Worm (Caenorhabditis elegans) whole organism, L3 larva: ENCODE results near the gene clec-222.

Experiments
- R02D3.7 ChIP-seq: fragments of 150-350 bp; optimal IDR thresholded peaks from 2 replicates; lab custom pipeline; 2014; ENCODE audit warnings: missing biosample characterization, missing genetic modification characterization
- ama-1 ChIP-seq: fragments of 150-350 bp; optimal IDR thresholded peaks from 2 replicates; lab custom pipeline; 2018
- ceh-16 ChIP-seq: sonication (generic microtip); optimal IDR thresholded peaks from 2 replicates; lab custom pipeline; 2017; ENCODE audit warnings: missing biosample characterization, missing genetic modification characterization
- ceh-28 ChIP-seq: fragments of 150-350 bp; optimal IDR thresholded peaks from 2 replicates; lab custom pipeline; 2014; ENCODE audit warnings: missing biosample characterization, missing genetic modification reagents, missing genetic modification characterization
- ceh-82 ChIP-seq: fragments of 150-350 bp; optimal IDR thresholded peaks from 2 replicates; lab custom pipeline; 2014; ENCODE audit warnings: missing biosample characterization, missing genetic modification characterization
- ceh-9 ChIP-seq: sonication (generic microtip); optimal IDR thresholded peaks from 2 replicates; lab custom pipeline; 2018; ENCODE audit warnings: missing biosample characterization, missing genetic modification characterization
- elt-1 ChIP-seq: fragments of 150-350 bp; optimal IDR thresholded peaks from 2 replicates; lab custom pipeline; 2014; ENCODE audit warnings: missing biosample characterization, missing genetic modification characterization
- elt-2 ChIP-seq: sonication (generic microtip); optimal IDR thresholded peaks from 2 replicates; lab custom pipeline; 2016; ENCODE audit warnings: missing genetic modification reagents, mild to moderate bottlenecking, missing genetic modification characterization, missing compliant biosample characterization
- eor-1 ChIP-seq, 2 experiments: fragments of 150-350 bp; optimal IDR thresholded peaks; 2 replicates each; lab custom pipeline; 2014 to 2018; ENCODE audit warnings: missing biosample characterization in 2 of 2, missing genetic modification characterization in 2 of 2
- hmg-11 ChIP-seq: sonication (generic microtip); optimal IDR thresholded peaks from 2 replicates; lab custom pipeline; 2016; ENCODE audit warnings: missing genetic modification characterization, missing compliant biosample characterization
- jun-1 ChIP-seq: fragments of 150-350 bp; optimal IDR thresholded peaks from 2 replicates; lab custom pipeline; 2014; ENCODE audit warnings: missing biosample characterization, missing genetic modification reagents, missing genetic modification characterization
- lin-15B ChIP-seq: fragments of 150-350 bp; optimal IDR thresholded peaks from 2 replicates; lab custom pipeline; 2014; ENCODE audit warnings: missing biosample characterization, missing genetic modification characterization
- lin-39 ChIP-seq: fragments of 150-350 bp; optimal IDR thresholded peaks from 2 replicates; lab custom pipeline; 2018; ENCODE audit warnings: missing biosample characterization, missing genetic modification reagents, missing genetic modification characterization
- lsy-12 ChIP-seq: sonication (generic microtip); optimal IDR thresholded peaks from 2 replicates; lab custom pipeline; 2016; ENCODE audit warnings: mild to moderate bottlenecking, missing genetic modification characterization, missing compliant biosample characterization
- nfya-1 ChIP-seq: sonication (generic microtip); optimal IDR thresholded peaks from 2 replicates; lab custom pipeline; 2017; ENCODE audit warnings: missing genetic modification characterization, mild to moderate bottlenecking, missing compliant biosample characterization, antibody characterized with exemption, moderate library complexity; ENCODE audit not compliant: insufficient read depth
- nhr-23 ChIP-seq: fragments of 150-350 bp; optimal IDR thresholded peaks from 2 replicates; lab custom pipeline; 2014; ENCODE audit warnings: missing biosample characterization, missing genetic modification reagents, missing genetic modification characterization
- nhr-237 ChIP-seq: fragments of 150-350 bp; optimal IDR thresholded peaks from 2 replicates; lab custom pipeline; 2014; ENCODE audit warnings: missing biosample characterization, missing genetic modification characterization
- nhr-25 ChIP-seq: sonication (generic microtip); optimal IDR thresholded peaks from 2 replicates; lab custom pipeline; 2017; ENCODE audit warnings: missing biosample characterization, missing genetic modification characterization
- nhr-28 ChIP-seq: fragments of 150-350 bp; optimal IDR thresholded peaks from 2 replicates; lab custom pipeline; 2014; ENCODE audit warnings: missing biosample characterization, missing genetic modification characterization
- nhr-67 ChIP-seq: fragments of 150-350 bp; optimal IDR thresholded peaks from 2 replicates; lab custom pipeline; 2014; ENCODE audit warnings: missing biosample characterization, missing genetic modification characterization
- nhr-77 ChIP-seq: fragments of 150-350 bp; optimal IDR thresholded peaks from 2 replicates; lab custom pipeline; 2014; ENCODE audit warnings: missing biosample characterization, missing genetic modification characterization
- pha-4 ChIP-seq: fragments of 150-350 bp; optimal IDR thresholded peaks from 2 replicates; lab custom pipeline; 2014; ENCODE audit warnings: missing biosample characterization, missing genetic modification reagents, missing genetic modification characterization
- pqm-1 ChIP-seq: fragments of 150-350 bp; optimal IDR thresholded peaks from 2 replicates; lab custom pipeline; 2017; ENCODE audit warnings: missing biosample characterization, missing genetic modification characterization, inconsistent platforms
- sea-2 ChIP-seq: fragments of 150-350 bp; sonication (generic microtip); optimal IDR thresholded peaks from 4 replicates; lab custom pipeline; 2014; ENCODE audit warnings: missing biosample characterization, missing genetic modification reagents, missing genetic modification characterization
- skn-1 ChIP-seq: fragments of 150-350 bp; optimal IDR thresholded peaks from 2 replicates; lab custom pipeline; 2014; ENCODE audit warnings: missing biosample characterization, missing genetic modification characterization
- snpc-4 ChIP-seq: fragments of 150-350 bp; optimal IDR thresholded peaks from 2 replicates; lab custom pipeline; 2014; ENCODE audit warnings: missing biosample characterization, missing genetic modification characterization
- tbx-2 ChIP-seq: sonication (generic microtip); optimal IDR thresholded peaks from 2 replicates; lab custom pipeline; 2016; ENCODE audit warnings: mild to moderate bottlenecking, missing genetic modification characterization, missing compliant biosample characterization
- unc-39 ChIP-seq: sonication (generic microtip); optimal IDR thresholded peaks from 4 replicates; lab custom pipeline; 2017; ENCODE audit warnings: missing biosample characterization, missing genetic modification characterization
- zag-1 ChIP-seq: fragments of 150-350 bp; optimal IDR thresholded peaks from 2 replicates; lab custom pipeline; 2014; ENCODE audit warnings: missing biosample characterization, missing genetic modification characterization
- ztf-11 ChIP-seq: fragments of 150-350 bp; optimal IDR thresholded peaks from 2 replicates; lab custom pipeline; 2014; ENCODE audit warnings: missing biosample characterization, missing genetic modification characterization

The clec-222 gene

DNA sequence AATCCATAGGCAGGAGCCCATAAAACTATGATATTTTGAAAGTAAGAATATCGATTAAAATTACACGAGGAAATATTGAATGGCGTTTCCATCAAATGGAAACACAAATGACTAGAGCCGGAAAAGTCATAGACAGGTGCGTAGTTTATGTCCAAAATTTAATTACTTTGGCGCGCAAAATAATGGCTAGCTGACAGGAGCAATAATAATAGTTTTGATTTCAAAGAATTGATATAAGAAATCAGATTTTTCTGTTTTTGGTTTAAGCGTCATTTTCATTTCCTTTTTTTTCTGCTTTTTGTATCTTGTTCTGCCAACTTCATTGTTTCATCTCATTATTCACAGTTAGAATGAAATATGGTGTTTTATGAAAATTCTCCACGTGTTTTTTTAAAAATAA, 8.1 kb upstream of the clec-222 start, which contains the start of gene F07B10.4:
TSS of gene F07B10.4 (minus strand) at position 101 of the 400 bp plus-strand sequence.
- no peak for TF ChIP-seq nfya-1 (tag; lab: Kevin White, UChicago)
- TF ChIP-seq, all 47 proteins: peak for 0

DNA sequence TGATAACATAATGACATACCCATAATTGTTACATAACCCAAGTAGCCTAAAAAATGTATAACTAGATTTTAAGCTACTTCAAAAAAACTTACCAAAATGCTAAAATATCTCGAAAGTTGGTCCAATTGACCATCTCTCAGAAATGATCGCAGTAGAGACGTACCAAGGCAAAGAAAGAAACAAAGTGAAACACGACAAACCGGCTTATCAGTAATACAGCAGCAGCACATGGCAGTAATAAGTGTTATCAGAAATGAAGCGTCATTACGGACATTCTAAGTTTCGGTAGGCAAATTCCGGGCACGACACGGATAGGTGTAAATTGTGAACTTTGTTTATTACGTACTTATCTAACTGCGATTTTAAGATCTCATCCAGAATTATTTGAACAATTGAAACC, 5.7 kb upstream of the clec-222 start, which contains the start of gene cln-3.1:
TSS of gene cln-3.1 (minus strand) at position 171 of the 400 bp plus-strand sequence.
- no peak for TF ChIP-seq nhr-25
- TF ChIP-seq elt-2, result peak; percentile 64
- peak; percentile 28 for TF ChIP-seq pqm-1 (tag; lab: Kevin White, UChicago)

DNA sequence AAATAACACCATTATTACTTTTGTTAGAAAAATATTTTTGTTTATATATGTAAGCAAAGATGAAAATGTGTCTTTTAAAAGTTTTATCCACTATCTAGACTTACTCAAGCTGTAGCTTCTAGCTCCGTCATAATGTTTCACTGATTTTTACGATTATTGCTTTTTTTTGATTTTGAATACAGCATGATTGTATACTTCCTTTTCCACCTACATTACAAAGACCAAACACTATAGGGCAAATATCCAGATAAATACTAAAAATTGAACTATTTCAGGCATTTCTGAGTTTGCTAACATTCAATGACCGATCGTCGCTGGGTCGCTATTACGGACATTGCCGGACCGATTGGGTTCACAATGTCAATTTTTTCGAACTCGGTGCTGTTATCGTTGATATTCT, 4.5 kb upstream of the clec-222 start, which contains the start of gene str-116:
TSS of gene str-116 (plus strand) at position 301 of the 400 bp plus-strand sequence.
- TF ChIP-seq sea-2 (GFP tag; lab: Kevin White, UChicago) (no peak), lsy-12 (no peak), nhr-23 (tag; lab: Kevin White, UChicago) (no peak), pha-4 (tag; lab: Kevin White, UChicago) (no peak), elt-1 (no peak), zag-1 (no peak), ceh-16 (tag; lab: Kevin White, UChicago) (no peak), ztf-11 (tag; lab: Kevin White, UChicago) (no peak), eor-1 (tag; optimal IDR thresholded peaks at IDR 0.05; lab: Kevin White, UChicago) (no peak), ceh-9 (no peak), hmg-11 (tag; lab: Kevin White, UChicago) (no peak), unc-39 (tag; lab: Kevin White, UChicago) (no peak), tbx-2 (tag; lab: Kevin White, UChicago) (no peak), R02D3.7 (no peak), lin-39 (no peak)

DNA sequence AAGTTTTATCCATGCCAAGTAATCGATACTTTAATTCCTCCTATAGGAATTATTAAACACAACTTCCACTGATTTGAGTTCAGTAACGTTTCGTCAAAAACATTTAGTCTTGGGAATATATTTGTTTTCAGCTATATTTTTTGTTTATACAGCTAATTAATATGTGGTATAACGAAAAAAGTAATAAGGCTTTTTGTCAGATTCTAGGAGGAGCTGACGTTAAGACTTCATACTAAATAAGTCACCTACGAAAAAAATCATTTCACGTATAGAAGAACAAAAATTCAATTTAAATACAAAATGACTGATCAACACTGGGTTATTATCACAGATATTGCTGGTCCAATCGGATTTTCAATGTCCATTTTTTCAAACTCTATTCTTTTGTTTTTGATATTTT, 2.4 kb upstream of the clec-222 start, which contains the start of gene str-115:
TSS of gene str-115 (plus strand) at position 301 of the 400 bp plus-strand sequence.
- no peak for TF ChIP-seq elt-1
- no peak for TF ChIP-seq skn-1

DNA sequence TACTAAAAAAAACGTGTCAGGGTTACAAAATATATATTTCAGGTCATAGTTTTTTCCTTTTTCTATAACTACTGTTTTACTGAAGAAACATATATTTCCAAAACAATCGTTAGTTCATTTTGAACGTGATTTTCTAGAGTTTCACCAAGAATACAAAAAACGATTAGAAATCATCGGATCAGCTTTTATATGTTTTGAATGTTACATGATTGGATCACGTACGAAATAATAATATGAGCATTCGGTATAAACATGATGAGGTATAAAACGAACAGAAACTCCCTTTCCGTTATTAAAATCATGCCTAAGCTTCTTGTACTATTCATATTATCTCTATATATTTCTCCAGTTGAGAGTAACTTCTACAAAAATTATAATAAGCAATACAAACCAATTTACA, 1.7 kb downstream of the clec-222 start, which contains the start of gene clec-223:
TSS of gene clec-223 (plus strand) at position 301 of the 400 bp plus-strand sequence.
- TF ChIP-seq nhr-77 (tag; lab: Kevin White, UChicago) (no peak), snpc-4 (tag; lab: Kevin White, UChicago) (no peak), ceh-28 (tag; lab: Kevin White, UChicago) (no peak), ceh-82 (tag; lab: Kevin White, UChicago) (no peak), tbx-2 (tag; lab: Kevin White, UChicago) (no peak)

DNA sequence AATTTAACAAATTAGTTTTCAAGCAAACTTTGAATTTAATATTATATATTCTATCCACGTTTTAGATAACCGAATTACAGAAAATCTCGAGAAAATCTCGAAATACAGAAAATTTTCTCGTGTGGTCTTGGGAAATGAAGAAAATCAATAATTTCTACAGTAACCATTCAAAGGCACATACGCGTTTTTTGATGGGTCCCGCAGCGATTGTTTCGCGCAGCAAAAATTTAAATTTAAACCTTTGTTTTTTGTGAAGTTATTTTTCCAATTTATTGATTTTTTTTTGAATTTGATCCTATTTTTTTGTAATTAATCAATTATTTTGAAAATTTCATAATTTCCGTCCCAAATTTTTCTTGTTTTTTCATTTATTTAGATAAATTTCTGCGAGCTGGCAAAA, 8.4 kb downstream of the clec-222 start:
- TF ChIP-seq ceh-82 (tag; lab: Kevin White, UChicago) (no peak), skn-1 (no peak), ama-1 (lab: Kevin White, UChicago) (no peak), nhr-77 (tag; lab: Kevin White, UChicago) (no peak), nfya-1 (tag; lab: Kevin White, UChicago) (no peak), ztf-11 (tag; lab: Kevin White, UChicago) (no peak), nhr-237 (no peak), sea-2 (GFP tag; lab: Kevin White, UChicago) (no peak), nhr-67 (tag; lab: Kevin White, UChicago) (no peak), ceh-28 (tag; lab: Kevin White, UChicago) (no peak), zag-1 (no peak), R02D3.7 (no peak), lin-15B (tag; lab: Kevin White, UChicago) (no peak), unc-39 (tag; lab: Kevin White, UChicago) (no peak), nhr-28 (tag; lab: Kevin White, UChicago) (no peak), jun-1 (no peak), lin-39 (no peak)
- TF ChIP-seq, all 47 proteins: peak for 0
